Fruit fly (Drosophila melanogaster) whole organism, embryonic: ENCODE results near the gene AstA-R1.

Source experiments
- Aef1 ChIP-seq: fragments of 200-800 bp; sonication (Bioruptor generic); IDR thresholded peaks from 3 replicates; pipeline ENCODE4 v1.3.6; 2022; ENCODE audit warnings: missing biosample characterization, missing genetic modification characterization
- CG12104 ChIP-seq: fragments of 200-800 bp; sonication (Bioruptor generic); optimal IDR thresholded peaks from 3 replicates; lab custom pipeline; 2016; ENCODE audit warnings: missing biosample characterization, missing genetic modification characterization
- CG13123 ChIP-seq: fragments of 200-800 bp; sonication (Bioruptor generic); optimal IDR thresholded peaks from 2 replicates; lab custom pipeline; 2016; ENCODE audit warnings: missing biosample characterization, missing genetic modification characterization
- CG4328 ChIP-seq: fragments of 200-800 bp; sonication (Bioruptor generic); optimal IDR thresholded peaks from 3 replicates; lab custom pipeline; 2017; ENCODE audit warnings: missing biosample characterization, missing genetic modification reagents, missing genetic modification characterization
- Camta ChIP-seq: fragments of 200-800 bp; sonication (Bioruptor generic); optimal IDR thresholded peaks from 2 replicates; lab custom pipeline; 2016; ENCODE audit warnings: missing biosample characterization, missing genetic modification characterization
- HLHmδ ChIP-seq: fragments of 200-800 bp; sonication (Bioruptor generic); optimal IDR thresholded peaks from 2 replicates; lab custom pipeline; 2018; ENCODE audit warnings: missing biosample characterization, mild to moderate bottlenecking, missing genetic modification characterization, moderate library complexity
- Hr51 ChIP-seq, 2 experiments: fragments of 200-800 bp; sonication (Bioruptor generic); optimal IDR thresholded peaks; 2 replicates in 1 of 2; 3 replicates in 1 of 2; lab custom pipeline; 2016 to 2018; ENCODE audit warnings: missing biosample characterization in 2 of 2, missing genetic modification characterization in 2 of 2, mild to moderate bottlenecking in 1 of 2, moderate library complexity in 1 of 2
- Lpt ChIP-seq: fragments of >200 bp; optimal IDR thresholded peaks from 2 replicates; lab custom pipeline; 2018; ENCODE audit warnings: missing biosample characterization, missing genetic modification characterization
- bcd ChIP-seq: fragments of 200-800 bp; sonication (Bioruptor generic); optimal IDR thresholded peaks from 2 replicates; lab custom pipeline; 2017; ENCODE audit warnings: missing biosample characterization, mild to moderate bottlenecking, missing genetic modification characterization
- oc ChIP-seq: fragments of 200-800 bp; sonication (Bioruptor generic); optimal IDR thresholded peaks from 2 replicates; lab custom pipeline; 2018; ENCODE audit warnings: missing biosample characterization, mild to moderate bottlenecking, missing genetic modification characterization, moderate library complexity
- pfk ChIP-seq: fragments of 200-800 bp; sonication (Bioruptor generic); optimal IDR thresholded peaks from 2 replicates; lab custom pipeline; 2018; ENCODE audit warnings: missing biosample characterization, mild to moderate bottlenecking, missing genetic modification characterization, moderate library complexity
- vvl ChIP-seq: fragments of 200-800 bp; sonication (Bioruptor generic); IDR thresholded peaks from 2 replicates; pipeline ENCODE4 v1.3.6; 2022; ENCODE audit warnings: missing biosample characterization, missing genetic modification characterization

DNA sequence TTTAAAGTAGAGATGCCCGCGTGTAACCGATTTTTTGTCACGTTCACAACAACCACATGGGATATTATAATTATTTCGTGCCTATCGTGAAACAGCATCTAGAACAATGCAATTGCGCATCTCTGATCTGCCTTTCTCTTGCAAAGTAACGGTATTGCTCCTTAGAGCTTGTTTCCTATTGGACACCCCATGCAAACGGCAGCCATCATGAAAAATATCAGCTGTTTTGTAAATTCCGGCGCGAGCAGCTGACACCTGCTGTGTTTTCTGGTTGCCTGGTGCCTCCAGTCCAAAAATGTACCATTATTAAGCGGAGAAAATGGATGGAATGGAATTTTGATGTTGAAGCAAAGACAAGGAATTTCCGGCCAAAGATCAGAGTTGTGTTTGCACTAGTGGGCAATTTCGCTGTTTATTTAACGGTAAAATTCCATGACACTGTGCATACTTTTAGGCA, 129.9 kb downstream of the AstA-R1 start:
- TF ChIP-seq Aef1 (GFP tag; lab: Robert Waterston, UW) (no peak), Hr51 (GFP tag; optimal IDR thresholded peaks at IDR 0.05; lab: Kevin White, UChicago) (no peak), bcd (GFP tag; lab: Kevin White, UChicago) (no peak), CG4328 (GFP tag; lab: Kevin White, UChicago) (no peak), CG12104 (no peak), Camta (GFP tag; lab: Kevin White, UChicago) (no peak), CG13123 (GFP tag; lab: Kevin White, UChicago) (no peak), oc (tag; lab: Kevin White, UChicago) (no peak), vvl (GFP tag; lab: Robert Waterston, UW) (no peak), Lpt (GFP tag; lab: Kevin White, UChicago) (no peak), pfk (GFP tag; lab: Kevin White, UChicago) (peak; percentile 16), HLHmδ (GFP tag; lab: Kevin White, UChicago) (no peak)
